Worm (Caenorhabditis elegans) whole organism, young adult: ENCODE data around the gene nstp-7.

Experiments used
- ZK185.1 ChIP-seq: sonication (generic microtip); optimal IDR thresholded peaks from 2 replicates; lab custom pipeline; 2016; ENCODE audit warnings: mild to moderate bottlenecking, missing genetic modification characterization, missing compliant biosample characterization; ENCODE audit not compliant: poor library complexity, severe bottlenecking
- aptf-2 ChIP-seq: fragments of 200-800 bp; sonication (Bioruptor generic); conservative IDR thresholded peaks from 2 replicates; pipeline ENCODE4 v1.3.6; 2022; ENCODE audit warnings: missing genetic modification reagents, missing genetic modification characterization, missing compliant biosample characterization
- him-1 ChIP-seq: sonication (generic microtip); optimal IDR thresholded peaks from 2 replicates; lab custom pipeline; 2016; ENCODE audit warnings: missing genotype, missing genetic modification reagents, missing genetic modification characterization, missing compliant biosample characterization
- snpc-1.3 ChIP-seq: sonication (generic microtip); optimal IDR thresholded peaks from 2 replicates; lab custom pipeline; 2017; ENCODE audit warnings: missing genetic modification characterization, mild to moderate bottlenecking, missing compliant biosample characterization, antibody characterized with exemption, moderate library complexity, missing genotype, missing genetic modification reagents; ENCODE audit not compliant: insufficient read depth

ce11 chrV:626321-626720, 44.6 kb downstream of the nstp-7 start, which contains the start of gene F48G7.7:
- TF ChIP-seq him-1 (tag; lab: Kevin White, UChicago) (no peak), aptf-2 (no peak), snpc-1.3 (tag; lab: Kevin White, UChicago) (no peak), ZK185.1 (tag; lab: Kevin White, UChicago) (no peak)
